Worm (Caenorhabditis elegans) whole organism, young adult: Measurements from ENCODE around the gene cutl-25.

Experiments
- B0336.3 ChIP-seq: fragments of 200-800 bp; sonication (Bioruptor generic); IDR thresholded peaks from 2 replicates; pipeline ENCODE4 v1.3.6; 2022; ENCODE audit warnings: missing genetic modification characterization, missing compliant biosample characterization
- ama-1 ChIP-seq, 3 experiments: fragments of 150-350 bp in 1 of 3; sonication (generic microtip) in 2 of 3; optimal IDR thresholded peaks; 2 replicates each; lab custom pipeline; 2014 to 2018; ENCODE audit warnings: missing biosample characterization in 2 of 3, missing genetic modification characterization in 2 of 3, missing genetic modification reagents in 2 of 3
- attf-3 ChIP-seq: fragments of 200-800 bp; sonication (Bioruptor generic); conservative IDR thresholded peaks from 2 replicates; pipeline ENCODE4 v1.3.6; 2022; ENCODE audit warnings: missing genetic modification reagents, missing genetic modification characterization, missing compliant biosample characterization
- dpl-1 ChIP-seq: fragments of 150-350 bp; optimal IDR thresholded peaks from 2 replicates; lab custom pipeline; 2014; ENCODE audit warnings: missing biosample characterization, missing genetic modification reagents, missing genetic modification characterization
- efl-1 ChIP-seq: fragments of 150-350 bp; optimal IDR thresholded peaks from 2 replicates; lab custom pipeline; 2014; ENCODE audit warnings: missing biosample characterization, missing genetic modification reagents, missing genetic modification characterization
- sea-2 ChIP-seq: fragments of 200-800 bp; sonication (Bioruptor generic); IDR thresholded peaks from 2 replicates; pipeline ENCODE4 v1.3.6; 2022; ENCODE audit warnings: missing genetic modification characterization, missing compliant biosample characterization
- snpc-4 ChIP-seq, 5 experiments: fragments of 150-350 bp in 1 of 5; sonication (generic microtip) in 4 of 5; optimal IDR thresholded peaks; 2 replicates each; lab custom pipeline; 2014 to 2018; ENCODE audit warnings: missing genetic modification characterization in 5 of 5, missing biosample characterization in 3 of 5, antibody characterized with exemption in 2 of 5, mild to moderate bottlenecking in 2 of 5, missing compliant biosample characterization in 2 of 5, missing genotype in 2 of 5, moderate library complexity in 2 of 5, missing genetic modification reagents in 1 of 5
- ztf-26 ChIP-seq: sonication (generic microtip); optimal IDR thresholded peaks from 2 replicates; lab custom pipeline; 2017; ENCODE audit warnings: missing genetic modification characterization, missing compliant biosample characterization
- ztf-3 ChIP-seq: fragments of 200-800 bp; sonication (Bioruptor generic); optimal IDR thresholded peaks from 2 replicates; lab custom pipeline; 2018; ENCODE audit warnings: mild to moderate bottlenecking, missing genetic modification characterization, missing compliant biosample characterization

ce11 chrIII:3096091-3096490, 49.2 kb upstream of the cutl-25 start:
- TF ChIP-seq ztf-3 (GFP tag; lab: Kevin White, UChicago) (no peak), efl-1 (GFP tag; lab: Kevin White, UChicago) (no peak), ama-1 (optimal IDR thresholded peaks at IDR 0.05; lab: Kevin White, UChicago) (no peak), ama-1 (GFP tag; optimal IDR thresholded peaks at IDR 0.05; lab: Kevin White, UChicago) (no peak), ztf-26 (no peak), snpc-4 (GFP tag; optimal IDR thresholded peaks at IDR 0.05; lab: Kevin White, UChicago) (no peak), snpc-4 (tag; optimal IDR thresholded peaks at IDR 0.05; lab: Kevin White, UChicago) (no peak), B0336.3 (GFP tag; lab: Robert Waterston, UW) (no peak), attf-3 (GFP tag; lab: Robert Waterston, UW) (no peak), sea-2 (GFP tag; lab: Robert Waterston, UW) (no peak), dpl-1 (GFP tag; lab: Kevin White, UChicago) (no peak)
